Fruit fly (Drosophila melanogaster) whole organism, embryonic: ENCODE results near the gene amos.

Experiments used
- B-H2 ChIP-seq: fragments of 200-800 bp; sonication (Bioruptor generic); optimal IDR thresholded peaks from 2 replicates; lab custom pipeline; 2018; ENCODE audit warnings: missing biosample characterization, mild to moderate bottlenecking, missing genetic modification characterization
- CG11695 ChIP-seq: fragments of 200-800 bp; sonication (Bioruptor generic); IDR thresholded peaks from 3 replicates; pipeline ENCODE4 v1.3.6; 2022; ENCODE audit warnings: missing biosample characterization, missing genetic modification characterization
- CG1233 ChIP-seq: fragments of 200-800 bp; sonication (Bioruptor generic); optimal IDR thresholded peaks from 4 replicates; lab custom pipeline; 2018; ENCODE audit warnings: missing biosample characterization, mild to moderate bottlenecking, missing genetic modification characterization
- CG12769 ChIP-seq: fragments of 200-800 bp; sonication (Bioruptor generic); optimal IDR thresholded peaks from 2 replicates; lab custom pipeline; 2019; ENCODE audit warnings: missing biosample characterization, mild to moderate bottlenecking, missing genetic modification characterization, moderate library complexity
- CG13424 ChIP-seq: fragments of 200-800 bp; sonication (Bioruptor generic); optimal IDR thresholded peaks from 2 replicates; lab custom pipeline; 2019; ENCODE audit warnings: missing biosample characterization, mild to moderate bottlenecking, missing genetic modification characterization, moderate library complexity
- CG13624 ChIP-seq: fragments of 200-800 bp; sonication (Bioruptor generic); optimal IDR thresholded peaks from 2 replicates; lab custom pipeline; 2016; ENCODE audit warnings: missing biosample characterization, missing genetic modification characterization
- CG14667 ChIP-seq: fragments of 200-800 bp; sonication (Bioruptor generic); IDR thresholded peaks from 2 replicates; pipeline ENCODE4 v1.3.6; 2022; ENCODE audit warnings: missing biosample characterization, missing genetic modification characterization
- CG15073 ChIP-seq: fragments of 200-800 bp; sonication (Bioruptor generic); optimal IDR thresholded peaks from 2 replicates; lab custom pipeline; 2016; ENCODE audit warnings: missing biosample characterization, missing genetic modification characterization
- CG1603 ChIP-seq: fragments of 200-800 bp; sonication (Bioruptor generic); optimal IDR thresholded peaks from 2 replicates; lab custom pipeline; 2019; ENCODE audit warnings: missing biosample characterization, mild to moderate bottlenecking, missing genetic modification characterization, moderate library complexity
- CG17328 ChIP-seq: fragments of 200-800 bp; sonication (Bioruptor generic); IDR thresholded peaks from 2 replicates; pipeline ENCODE4 v1.3.6; 2022; ENCODE audit warnings: missing biosample characterization, missing genetic modification characterization
- CG2678 ChIP-seq: fragments of 200-800 bp; sonication (Bioruptor generic); optimal IDR thresholded peaks from 3 replicates; lab custom pipeline; 2019; ENCODE audit warnings: missing biosample characterization, mild to moderate bottlenecking, missing genetic modification characterization, moderate library complexity
- CG3281 ChIP-seq: fragments of 200-800 bp; sonication (Bioruptor generic); optimal IDR thresholded peaks from 3 replicates; lab custom pipeline; 2017; ENCODE audit warnings: missing biosample characterization, mild to moderate bottlenecking, missing genetic modification characterization
- CG42726 ChIP-seq: fragments of 200-800 bp; sonication (Bioruptor generic); IDR thresholded peaks from 2 replicates; pipeline ENCODE4 v1.3.6; 2022; ENCODE audit warnings: missing biosample characterization, missing genetic modification characterization; ENCODE audit not compliant: partially characterized antibody
- CG6175 ChIP-seq: fragments of 200-800 bp; sonication (Bioruptor generic); IDR thresholded peaks from 3 replicates; pipeline ENCODE4 v1.3.6; 2022; ENCODE audit warnings: missing biosample characterization, missing genetic modification characterization
- CG6765 ChIP-seq: fragments of 200-800 bp; sonication (Bioruptor generic); optimal IDR thresholded peaks from 3 replicates; lab custom pipeline; 2017; ENCODE audit warnings: missing biosample characterization, mild to moderate bottlenecking, missing genetic modification characterization
- CG6791 ChIP-seq: fragments of 200-800 bp; sonication (Bioruptor generic); IDR thresholded peaks from 3 replicates; pipeline ENCODE4 v1.3.6; 2022; ENCODE audit warnings: missing biosample characterization, missing genetic modification characterization; ENCODE audit not compliant: partially characterized antibody
- CG7786 ChIP-seq: fragments of 200-800 bp; sonication (Bioruptor generic); optimal IDR thresholded peaks from 2 replicates; lab custom pipeline; 2016; ENCODE audit warnings: missing biosample characterization, missing genetic modification characterization
- CG7963 ChIP-seq: fragments of 200-800 bp; sonication (Bioruptor generic); IDR thresholded peaks from 3 replicates; pipeline ENCODE4 v1.3.6; 2022; ENCODE audit warnings: missing biosample characterization, missing genetic modification characterization; ENCODE audit not compliant: partially characterized antibody
- CG8290 ChIP-seq, 3 experiments: fragments of 200-800 bp; sonication (Bioruptor generic); optimal IDR thresholded peaks; 2 replicates each; lab custom pipeline; 2016 to 2019; ENCODE audit warnings: missing biosample characterization in 3 of 3, missing genetic modification characterization in 3 of 3, mild to moderate bottlenecking in 2 of 3, moderate library complexity in 1 of 3
- CG9932 ChIP-seq: fragments of 200-800 bp; sonication (Bioruptor generic); IDR thresholded peaks from 2 replicates; pipeline ENCODE4 v1.3.6; 2022; ENCODE audit warnings: missing biosample characterization, missing genetic modification characterization
- Deaf1 ChIP-seq: fragments of 200-800 bp; optimal IDR thresholded peaks from 3 replicates; lab custom pipeline; 2019; ENCODE audit warnings: missing biosample characterization, mild to moderate bottlenecking, missing genetic modification characterization, moderate library complexity
- Drgx ChIP-seq: fragments of 200-800 bp; sonication (Bioruptor generic); IDR thresholded peaks from 2 replicates; pipeline ENCODE4 v1.3.6; 2022; ENCODE audit warnings: missing biosample characterization, missing genetic modification characterization
- MBD-R2 ChIP-seq: fragments of 200-800 bp; sonication (Bioruptor generic); IDR thresholded peaks from 2 replicates; pipeline ENCODE4 v1.3.6; 2022; ENCODE audit warnings: missing biosample characterization, missing genetic modification characterization
- Med ChIP-seq: fragments of 200-800 bp; sonication (Bioruptor generic); peaks from one replicate; lab custom pipeline; 2016; ENCODE audit warnings: missing biosample characterization, missing genetic modification characterization, mild to moderate bottlenecking, inconsistent platforms, moderate library complexity
- NFAT ChIP-seq: fragments of 200-800 bp; sonication (Bioruptor generic); IDR thresholded peaks from 2 replicates; pipeline ENCODE4 v1.3.6; 2022; ENCODE audit warnings: missing biosample characterization, missing genetic modification characterization
- Rfx ChIP-seq: fragments of 200-800 bp; sonication (Bioruptor generic); IDR thresholded peaks from 2 replicates; pipeline ENCODE4 v1.3.6; 2022; ENCODE audit warnings: missing biosample characterization, missing genetic modification characterization
- Sry-β ChIP-seq: fragments of 200-800 bp; sonication (Bioruptor generic); optimal IDR thresholded peaks from 2 replicates; lab custom pipeline; 2018; ENCODE audit warnings: missing biosample characterization, mild to moderate bottlenecking, missing genetic modification characterization, moderate library complexity
- aop ChIP-seq: fragments of 200-800 bp; sonication (Bioruptor generic); IDR thresholded peaks from 2 replicates; pipeline ENCODE4 v1.3.6; 2022; ENCODE audit warnings: missing biosample characterization, missing genetic modification characterization
- ase ChIP-seq: fragments of 200-800 bp; sonication (Bioruptor generic); IDR thresholded peaks from 3 replicates; pipeline ENCODE4 v1.3.6; 2022; ENCODE audit warnings: missing biosample characterization, missing genetic modification characterization
- bbx ChIP-seq: fragments of 200-800 bp; sonication (Bioruptor generic); IDR thresholded peaks from 2 replicates; pipeline ENCODE4 v1.3.6; 2022; ENCODE audit warnings: missing biosample characterization, missing genetic modification characterization; ENCODE audit not compliant: partially characterized antibody
- btn ChIP-seq: fragments of 200-800 bp; sonication (Bioruptor generic); optimal IDR thresholded peaks from 2 replicates; lab custom pipeline; 2016; ENCODE audit warnings: missing biosample characterization, missing genetic modification characterization
- cas ChIP-seq: fragments of 200-800 bp; sonication (Bioruptor generic); IDR thresholded peaks from 2 replicates; pipeline ENCODE4 v1.3.6; 2022; ENCODE audit warnings: missing biosample characterization, missing genetic modification characterization
- chm ChIP-seq: fragments of 200-800 bp; sonication (Bioruptor generic); IDR thresholded peaks from 2 replicates; pipeline ENCODE4 v1.3.6; 2022; ENCODE audit warnings: missing biosample characterization, missing genetic modification characterization
- crp ChIP-seq, 2 experiments: fragments of 200-800 bp; sonication (Bioruptor generic); optimal IDR thresholded peaks; 2 replicates in 1 of 2; 3 replicates in 1 of 2; lab custom pipeline; 2017; ENCODE audit warnings: missing biosample characterization in 2 of 2, missing genetic modification characterization in 2 of 2, mild to moderate bottlenecking in 1 of 2, moderate library complexity in 1 of 2
- cwo ChIP-seq: fragments of 200-800 bp; sonication (Bioruptor generic); optimal IDR thresholded peaks from 3 replicates; lab custom pipeline; 2017; ENCODE audit warnings: missing biosample characterization, missing genetic modification characterization, mild to moderate bottlenecking, moderate library complexity, missing genetic modification reagents
- exex ChIP-seq: fragments of 200-800 bp; sonication (Bioruptor generic); optimal IDR thresholded peaks from 4 replicates; lab custom pipeline; 2018; ENCODE audit warnings: missing biosample characterization, mild to moderate bottlenecking, missing genetic modification characterization, moderate library complexity
- gsb-n ChIP-seq: fragments of 200-800 bp; sonication (Bioruptor generic); optimal IDR thresholded peaks from 3 replicates; lab custom pipeline; 2018; ENCODE audit warnings: missing biosample characterization, mild to moderate bottlenecking, missing genetic modification characterization
- mirr ChIP-seq: fragments of 200-800 bp; sonication (Bioruptor generic); optimal IDR thresholded peaks from 3 replicates; lab custom pipeline; 2018; ENCODE audit warnings: missing biosample characterization, mild to moderate bottlenecking, missing genetic modification characterization
- nerfin-2 ChIP-seq: fragments of 200-800 bp; sonication (Bioruptor generic); IDR thresholded peaks from 2 replicates; pipeline ENCODE4 v1.3.6; 2022; ENCODE audit warnings: missing biosample characterization, missing genetic modification characterization; ENCODE audit not compliant: partially characterized antibody
- pho ChIP-seq: fragments of 200-800 bp; sonication (Bioruptor generic); optimal IDR thresholded peaks from 2 replicates; lab custom pipeline; 2016; ENCODE audit warnings: missing biosample characterization, missing genetic modification characterization
- pum ChIP-seq: fragments of 200-800 bp; sonication (Bioruptor generic); optimal IDR thresholded peaks from 2 replicates; lab custom pipeline; 2016; ENCODE audit warnings: missing biosample characterization, missing genetic modification characterization
- sd ChIP-seq: fragments of 200-800 bp; sonication (Bioruptor generic); optimal IDR thresholded peaks from 3 replicates; lab custom pipeline; 2018; ENCODE audit warnings: missing biosample characterization, mild to moderate bottlenecking, missing genetic modification characterization, moderate library complexity
- sug ChIP-seq: fragments of 200-800 bp; optimal IDR thresholded peaks from 2 replicates; lab custom pipeline; 2019; ENCODE audit warnings: missing biosample characterization, mild to moderate bottlenecking, missing genetic modification characterization, moderate library complexity
- toy ChIP-seq: fragments of 200-800 bp; sonication (Bioruptor generic); IDR thresholded peaks from 2 replicates; pipeline ENCODE4 v1.3.6; 2022; ENCODE audit warnings: missing biosample characterization, missing genetic modification characterization
- unc-4 ChIP-seq: fragments of 200-800 bp; sonication (Bioruptor generic); IDR thresholded peaks from 2 replicates; pipeline ENCODE4 v1.3.6; 2022; ENCODE audit warnings: missing biosample characterization, missing genetic modification characterization; ENCODE audit not compliant: partially characterized antibody

amos gene

DNA sequence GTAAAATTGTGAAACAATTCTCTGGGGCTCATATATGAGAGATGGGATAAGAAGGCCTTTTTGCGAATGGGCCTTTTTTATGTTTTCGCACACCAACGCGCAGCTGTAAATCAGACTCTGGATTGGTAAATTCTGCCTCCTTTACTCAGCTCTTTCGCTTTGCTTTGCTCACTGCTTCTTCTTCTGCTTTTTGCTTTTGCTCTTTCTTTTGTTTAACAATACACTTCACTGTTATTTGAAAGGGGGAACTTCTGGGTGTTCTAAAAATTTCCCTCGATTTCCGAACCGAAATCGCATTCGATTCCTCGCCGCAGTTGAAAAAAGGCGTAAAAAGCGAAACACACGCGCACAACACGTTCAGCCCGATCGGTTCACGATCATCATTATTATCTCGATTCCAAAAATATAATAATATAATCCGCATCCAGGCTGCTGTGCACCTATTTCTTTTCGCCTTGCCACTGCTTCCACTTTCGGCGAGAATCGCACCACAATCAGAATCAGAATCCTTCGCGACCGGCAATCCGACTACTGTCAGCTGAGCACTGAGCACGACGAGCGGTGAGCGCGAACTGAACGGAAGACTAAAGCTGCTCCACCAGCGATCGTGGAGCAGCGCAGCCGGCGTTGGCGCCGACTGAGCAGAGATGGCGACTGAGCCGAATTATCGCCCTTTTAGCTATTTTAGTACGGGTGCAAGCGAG is 24.8 kb downstream of the amos start (continued):
- TF ChIP-seq cwo (GFP tag; lab: Kevin White, UChicago): peak; percentile 41
- TF ChIP-seq CG42726 (GFP tag; lab: Robert Waterston, UW): peak; percentile 81; the same call in 1 of the 2 replicates
- TF ChIP-seq B-H2 (GFP tag; lab: Kevin White, UChicago): peak; percentile 9
- TF ChIP-seq CG6791 (GFP tag; lab: Robert Waterston, UW): 0 out of 3 replicates have a peak, but pooled peaks have one; percentile 44
- TF ChIP-seq Drgx (GFP tag; lab: Robert Waterston, UW): peak; percentile 44
- no peak for TF ChIP-seq btn (GFP tag; lab: Kevin White, UChicago)
- no peak for TF ChIP-seq CG8290 (GFP tag; optimal IDR thresholded peaks at IDR 0.05; lab: Kevin White, UChicago)
- TF ChIP-seq CG8290 (tag; optimal IDR thresholded peaks at IDR 0.05; lab: Kevin White, UChicago): peak in 1 of 2 experiments; percentile 57
- TF ChIP-seq CG2678 (tag; lab: Kevin White, UChicago): peak; percentile 6
- TF ChIP-seq Sry-β: peak; percentile 91
- no peak for TF ChIP-seq gsb-n (tag; lab: Kevin White, UChicago)
- peak; percentile 30; the same call in 1 of the 2 replicates for TF ChIP-seq CG9932 (GFP tag; lab: Robert Waterston, UW)
- TF ChIP-seq CG3281 (GFP tag; lab: Kevin White, UChicago): peak; percentile 6
- TF ChIP-seq Med (GFP tag; lab: Kevin White, UChicago): peak; percentile 89
- TF ChIP-seq nerfin-2 (GFP tag; lab: Robert Waterston, UW): peak; percentile 43
- peak; percentile 5 for TF ChIP-seq pho (GFP tag; lab: Kevin White, UChicago)
- TF ChIP-seq CG13624: peak; percentile 18
- TF ChIP-seq CG14667 (GFP tag; lab: Robert Waterston, UW): no peak
- TF ChIP-seq bbx (GFP tag; lab: Robert Waterston, UW): peak; percentile 47; the same call in 1 of the 2 replicates
- peak; percentile 45 for TF ChIP-seq CG12769 (tag; lab: Kevin White, UChicago)
- 0 out of 3 replicates have a peak, but pooled peaks have one; percentile 21 for TF ChIP-seq CG6175
- peak; percentile 26; the same call in 1 of the 2 replicates for TF ChIP-seq CG17328 (GFP tag; lab: Robert Waterston, UW)
- no peak for TF ChIP-seq CG1603 (tag; lab: Kevin White, UChicago)
- TF ChIP-seq NFAT (GFP tag; lab: Robert Waterston, UW): peak; percentile 33; the same call in 1 of the 2 replicates
- TF ChIP-seq CG7963: no peak
- peak; percentile 83 for TF ChIP-seq Deaf1 (tag; lab: Kevin White, UChicago)
- peak; percentile 41; the same call in 1 of the 2 replicates for TF ChIP-seq Rfx (GFP tag; lab: Robert Waterston, UW)
- no peak for TF ChIP-seq CG15073
- TF ChIP-seq chm (GFP tag; lab: Robert Waterston, UW): peak; percentile 84
- TF ChIP-seq MBD-R2 (GFP tag; lab: Robert Waterston, UW): peak; percentile 29; the same call in 1 of the 2 replicates
- no peak for TF ChIP-seq CG7786 (GFP tag; lab: Kevin White, UChicago)
- TF ChIP-seq toy: no peak
- TF ChIP-seq cas: 0 out of 2 replicates have a peak, but pooled peaks have one; percentile 27
- no peak for TF ChIP-seq aop
- TF ChIP-seq CG6765 (GFP tag; lab: Kevin White, UChicago): no peak
- TF ChIP-seq crp (GFP tag; optimal IDR thresholded peaks at IDR 0.05; lab: Kevin White, UChicago): no peak

DNA sequence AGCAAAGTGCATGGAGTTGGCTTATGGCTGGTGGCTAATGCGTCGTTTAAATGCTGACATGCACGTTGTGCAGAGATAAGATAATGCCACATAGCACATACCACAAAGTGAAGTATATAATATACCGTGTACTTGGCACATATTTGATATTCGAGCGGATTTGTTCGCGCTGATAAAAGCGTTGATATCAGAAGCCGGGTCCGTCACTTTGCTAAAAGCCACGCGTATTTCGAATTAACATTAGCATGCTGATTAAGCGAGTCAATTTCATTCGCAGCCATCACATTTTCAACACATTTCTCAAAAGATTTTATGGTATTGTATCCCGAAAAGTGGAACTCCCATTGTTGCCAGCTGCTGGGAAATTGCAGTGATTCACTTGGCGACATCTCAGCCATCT is 28.0 kb downstream of the amos start:
- TF ChIP-seq CG13424: no peak
- no peak for TF ChIP-seq pum (GFP tag; lab: Kevin White, UChicago)
- TF ChIP-seq mirr (GFP tag; lab: Kevin White, UChicago): peak; percentile 14
- no peak for TF ChIP-seq unc-4 (GFP tag; lab: Robert Waterston, UW)
- TF ChIP-seq Med (GFP tag; lab: Kevin White, UChicago): peak; percentile 16
- no peak for TF ChIP-seq ase
- TF ChIP-seq CG1233: no peak
- no peak for TF ChIP-seq CG11695 (GFP tag; lab: Robert Waterston, UW)
- peak; percentile 51 for TF ChIP-seq sd (tag; lab: Kevin White, UChicago)
- peak; percentile 24 for TF ChIP-seq exex (tag; lab: Kevin White, UChicago)
- TF ChIP-seq sug: peak; percentile 10
